Worm (Caenorhabditis elegans): ENCODE data around the gene dpf-4.

DNA sequence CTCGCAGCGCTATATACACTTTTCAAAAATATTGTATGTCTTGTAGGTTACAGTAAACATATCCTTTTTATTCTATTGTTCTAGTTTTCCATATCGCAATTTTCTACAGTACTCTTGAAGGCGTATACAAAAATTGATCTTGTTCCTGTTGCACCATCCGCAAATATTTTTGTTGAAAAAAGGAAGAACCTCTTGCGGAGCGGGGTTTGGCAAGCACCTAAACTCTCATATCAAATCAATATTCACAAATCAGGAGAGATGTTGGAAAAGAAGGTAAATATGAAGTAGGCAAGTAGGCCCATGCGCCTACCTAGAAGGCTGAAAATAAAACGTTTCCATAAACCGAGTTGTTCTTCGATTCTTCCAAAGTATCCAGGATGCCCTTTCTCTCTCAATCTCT is 24.9 kb downstream of the dpf-4 start, which contains the start of gene C28H8.5:
- no peak for TF ChIP-seq unc-62 (GFP tag; optimal IDR thresholded peaks at IDR 0.05 in 1 of 2)
- TF ChIP-seq unc-62 (tag; optimal IDR thresholded peaks at IDR 0.05) = no peak
- no peak for TF ChIP-seq zag-1 (tag; optimal IDR thresholded peaks at IDR 0.05)
- TF ChIP-seq dmd-6 (GFP tag; IDR thresholded peaks at IDR 0.05) = no peak
- no peak for TF ChIP-seq madf-5 (GFP tag; IDR thresholded peaks at IDR 0.05)
- no peak for TF ChIP-seq T20F7.1 (GFP tag; optimal IDR thresholded peaks at IDR 0.05)
- no peak for TF ChIP-seq mxl-2 (GFP tag; conservative IDR thresholded peaks at IDR 0.05)
- TF ChIP-seq nhr-10 (tag; optimal IDR thresholded peaks at IDR 0.05) = no peak

Data from whole organism, L4 larva.